Worm (Caenorhabditis elegans) whole organism, L2 larva: Measurements from ENCODE around the gene W06H8.6.
A peak's percentile ranks its signal among the peaks of the same experiment; 100 is the strongest.

Experiments used
- C34F6.9 ChIP-seq: fragments of 150-350 bp; optimal IDR thresholded peaks from 2 replicates; lab custom pipeline; 2014; ENCODE audit warnings: missing biosample characterization, missing genetic modification characterization
- F13H6.1 ChIP-seq: sonication (generic microtip); optimal IDR thresholded peaks from 2 replicates; lab custom pipeline; 2016; ENCODE audit warnings: missing genetic modification characterization, missing compliant biosample characterization
- R02D3.7 ChIP-seq: fragments of 150-350 bp; optimal IDR thresholded peaks from 2 replicates; lab custom pipeline; 2014; ENCODE audit warnings: missing biosample characterization, missing genetic modification characterization
- Y55F3AM.14 ChIP-seq: fragments of 200-800 bp; sonication (Bioruptor generic); optimal IDR thresholded peaks from 2 replicates; lab custom pipeline; 2018; ENCODE audit warnings: mild to moderate bottlenecking, missing genetic modification characterization, missing compliant biosample characterization
- ZK546.5 ChIP-seq: sonication (generic microtip); optimal IDR thresholded peaks from 2 replicates; lab custom pipeline; 2017; ENCODE audit warnings: missing biosample characterization, missing genetic modification characterization
- alr-1 ChIP-seq: fragments of 150-350 bp; optimal IDR thresholded peaks from 2 replicates; lab custom pipeline; 2014; ENCODE audit warnings: missing biosample characterization, missing genetic modification characterization
- aly-2 ChIP-seq: fragments of 150-350 bp; optimal IDR thresholded peaks from 2 replicates; lab custom pipeline; 2014; ENCODE audit warnings: missing biosample characterization, missing genetic modification characterization
- ama-1 ChIP-seq: fragments of 150-350 bp; optimal IDR thresholded peaks from 2 replicates; lab custom pipeline; 2018; ENCODE audit warnings: inconsistent platforms
- blmp-1 ChIP-seq: sonication (generic microtip); optimal IDR thresholded peaks from 2 replicates; lab custom pipeline; 2017; ENCODE audit warnings: missing genetic modification characterization, mild to moderate bottlenecking, missing compliant biosample characterization, antibody characterized with exemption, moderate library complexity; ENCODE audit not compliant: insufficient read depth
- ceh-16 ChIP-seq: fragments of 150-350 bp; optimal IDR thresholded peaks from 2 replicates; lab custom pipeline; 2014; ENCODE audit warnings: missing biosample characterization, missing genetic modification characterization
- ceh-82 ChIP-seq: fragments of 150-350 bp; optimal IDR thresholded peaks from 2 replicates; lab custom pipeline; 2014; ENCODE audit warnings: missing biosample characterization, missing genetic modification characterization
- crh-2 ChIP-seq: sonication (generic microtip); optimal IDR thresholded peaks from 2 replicates; lab custom pipeline; 2017; ENCODE audit warnings: missing biosample characterization, missing genetic modification characterization
- dmd-4 ChIP-seq: sonication (generic microtip); optimal IDR thresholded peaks from 2 replicates; lab custom pipeline; 2017; ENCODE audit warnings: missing biosample characterization, missing genetic modification characterization
- egl-27 ChIP-seq: sonication (generic microtip); optimal IDR thresholded peaks from 3 replicates; lab custom pipeline; 2017; ENCODE audit warnings: missing biosample characterization, missing genetic modification reagents, missing genetic modification characterization
- elt-1 ChIP-seq: fragments of 150-350 bp; optimal IDR thresholded peaks from 2 replicates; lab custom pipeline; 2014; ENCODE audit warnings: missing biosample characterization, missing genetic modification characterization
- elt-3 ChIP-seq: sonication (generic microtip); optimal IDR thresholded peaks from 2 replicates; lab custom pipeline; 2017; ENCODE audit warnings: missing biosample characterization, missing genetic modification characterization
- fos-1 ChIP-seq: fragments of 150-350 bp; optimal IDR thresholded peaks from 2 replicates; lab custom pipeline; 2014; ENCODE audit warnings: missing biosample characterization, missing genetic modification characterization
- gmeb-1 ChIP-seq: fragments of 150-350 bp; optimal IDR thresholded peaks from 2 replicates; lab custom pipeline; 2014; ENCODE audit warnings: missing biosample characterization, missing genetic modification characterization
- lin-11 ChIP-seq: fragments of 150-350 bp; sonication (generic microtip); optimal IDR thresholded peaks from 2 replicates; lab custom pipeline; 2014; ENCODE audit warnings: missing biosample characterization, missing genetic modification characterization, inconsistent platforms, mixed read lengths
- lin-13 ChIP-seq: fragments of 150-350 bp; optimal IDR thresholded peaks from 2 replicates; lab custom pipeline; 2014; ENCODE audit warnings: missing biosample characterization, missing genetic modification reagents, missing genetic modification characterization
- lin-39 ChIP-seq: fragments of 150-350 bp; optimal IDR thresholded peaks from 2 replicates; lab custom pipeline; 2014; ENCODE audit warnings: missing biosample characterization, missing genetic modification reagents, missing genetic modification characterization
- lsy-2 ChIP-seq, 2 experiments: fragments of 150-350 bp in 1 of 2; sonication (generic microtip) in 1 of 2; optimal IDR thresholded peaks; 2 replicates each; lab custom pipeline; 2014 to 2017; ENCODE audit warnings: missing biosample characterization in 2 of 2, missing genetic modification characterization in 2 of 2
- mab-5 ChIP-seq: fragments of 150-350 bp; optimal IDR thresholded peaks from 2 replicates; lab custom pipeline; 2014; ENCODE audit warnings: missing biosample characterization, missing genetic modification characterization
- mbf-1 ChIP-seq: sonication (generic microtip); optimal IDR thresholded peaks from 2 replicates; lab custom pipeline; 2017; ENCODE audit warnings: missing biosample characterization, missing genetic modification characterization
- mdl-1 ChIP-seq, 2 experiments: fragments of 150-350 bp in 1 of 2; sonication (generic microtip) in 1 of 2; optimal IDR thresholded peaks; 2 replicates each; lab custom pipeline; 2017; ENCODE audit warnings: missing biosample characterization in 2 of 2, missing genetic modification characterization in 2 of 2
- nhr-10 ChIP-seq: sonication (generic microtip); optimal IDR thresholded peaks from 2 replicates; lab custom pipeline; 2017; ENCODE audit warnings: missing biosample characterization, missing genetic modification characterization
- nhr-11 ChIP-seq: fragments of 150-350 bp; optimal IDR thresholded peaks from 2 replicates; lab custom pipeline; 2014; ENCODE audit warnings: missing biosample characterization, missing genetic modification characterization
- nhr-12 ChIP-seq: fragments of 150-350 bp; optimal IDR thresholded peaks from 2 replicates; lab custom pipeline; 2014; ENCODE audit warnings: missing biosample characterization, missing genetic modification characterization
- nhr-129 ChIP-seq: fragments of 150-350 bp; optimal IDR thresholded peaks from 2 replicates; lab custom pipeline; 2014; ENCODE audit warnings: missing biosample characterization, missing genetic modification characterization
- nhr-21 ChIP-seq: fragments of 150-350 bp; optimal IDR thresholded peaks from 2 replicates; lab custom pipeline; 2014; ENCODE audit warnings: missing biosample characterization, missing genetic modification characterization
- nhr-23 ChIP-seq: fragments of 150-350 bp; optimal IDR thresholded peaks from 2 replicates; lab custom pipeline; 2014; ENCODE audit warnings: missing biosample characterization, missing genetic modification reagents, missing genetic modification characterization
- nhr-237 ChIP-seq: fragments of 150-350 bp; optimal IDR thresholded peaks from 2 replicates; lab custom pipeline; 2014; ENCODE audit warnings: missing biosample characterization, missing genetic modification characterization
- nhr-25 ChIP-seq: fragments of 150-350 bp; sonication (generic microtip); optimal IDR thresholded peaks from 3 replicates; lab custom pipeline; 2014; ENCODE audit warnings: missing biosample characterization, missing genetic modification characterization
- nhr-6 ChIP-seq: fragments of 150-350 bp; optimal IDR thresholded peaks from 2 replicates; lab custom pipeline; 2014; ENCODE audit warnings: missing biosample characterization, missing genetic modification characterization
- nhr-77 ChIP-seq: fragments of 150-350 bp; optimal IDR thresholded peaks from 2 replicates; lab custom pipeline; 2014; ENCODE audit warnings: missing biosample characterization, missing genetic modification characterization
- peb-1 ChIP-seq: fragments of 150-350 bp; optimal IDR thresholded peaks from 2 replicates; lab custom pipeline; 2014; ENCODE audit warnings: missing biosample characterization, missing genetic modification characterization
- sem-4 ChIP-seq: fragments of 150-350 bp; optimal IDR thresholded peaks from 2 replicates; lab custom pipeline; 2014; ENCODE audit warnings: missing biosample characterization, missing genetic modification reagents, missing genetic modification characterization
- skn-1 ChIP-seq: sonication (generic microtip); optimal IDR thresholded peaks from 2 replicates; lab custom pipeline; 2017; ENCODE audit warnings: missing biosample characterization, missing genetic modification characterization
- sma-3 ChIP-seq: sonication (generic microtip); optimal IDR thresholded peaks from 2 replicates; lab custom pipeline; 2016; ENCODE audit warnings: missing genetic modification reagents, missing genetic modification characterization, missing compliant biosample characterization
- sma-9 ChIP-seq, 2 experiments: fragments of 150-350 bp in 1 of 2; sonication (generic microtip) in 1 of 2; optimal IDR thresholded peaks; 2 replicates each; lab custom pipeline; 2014 to 2016; ENCODE audit warnings: missing genetic modification characterization in 2 of 2, mild to moderate bottlenecking in 1 of 2, missing biosample characterization in 1 of 2, missing compliant biosample characterization in 1 of 2, missing genetic modification reagents in 1 of 2, moderate library complexity in 1 of 2
- snpc-4 ChIP-seq: fragments of 150-350 bp; optimal IDR thresholded peaks from 2 replicates; lab custom pipeline; 2014; ENCODE audit warnings: missing biosample characterization, missing genetic modification characterization
- unc-39 ChIP-seq: fragments of 150-350 bp; optimal IDR thresholded peaks from 2 replicates; lab custom pipeline; 2014; ENCODE audit warnings: missing biosample characterization, missing genetic modification characterization
- unc-55 ChIP-seq: fragments of 150-350 bp; sonication (generic microtip); optimal IDR thresholded peaks from 3 replicates; lab custom pipeline; 2014; ENCODE audit warnings: missing biosample characterization, missing genetic modification reagents, missing genetic modification characterization
- unc-62 ChIP-seq: fragments of 150-350 bp; optimal IDR thresholded peaks from 2 replicates; lab custom pipeline; 2014; ENCODE audit warnings: missing biosample characterization, missing genetic modification reagents, missing genetic modification characterization
- zag-1 ChIP-seq: fragments of 150-350 bp; optimal IDR thresholded peaks from 2 replicates; lab custom pipeline; 2014; ENCODE audit warnings: missing biosample characterization, missing genetic modification characterization
- ztf-1 ChIP-seq: fragments of 200-800 bp; sonication (Bioruptor generic); conservative IDR thresholded peaks from 2 replicates; pipeline ENCODE4 v1.3.6; 2022; ENCODE audit warnings: missing genetic modification characterization, missing compliant biosample characterization
- ztf-11 ChIP-seq: sonication (generic microtip); optimal IDR thresholded peaks from 2 replicates; lab custom pipeline; 2017; ENCODE audit warnings: missing biosample characterization, missing genetic modification characterization
- ztf-4 ChIP-seq: fragments of 150-350 bp; optimal IDR thresholded peaks from 2 replicates; lab custom pipeline; 2014; ENCODE audit warnings: missing biosample characterization, missing genetic modification characterization

Gene W06H8.6

ce11 chrV:6267237-6267812, 40.5 kb upstream of the W06H8.6 start, which contains the start of gene mrck-1:
TSS of gene mrck-1 (minus strand) at chrV:6267287.
- TF ChIP-seq zag-1 (tag; lab: Kevin White, UChicago), result peak; percentile 97
- TF ChIP-seq alr-1 (tag; lab: Kevin White, UChicago), result no peak
- TF ChIP-seq unc-39 (tag; lab: Kevin White, UChicago), result no peak
- TF ChIP-seq nhr-23 (tag; lab: Kevin White, UChicago), result no peak
- TF ChIP-seq mdl-1 (tag; optimal IDR thresholded peaks at IDR 0.05; lab: Kevin White, UChicago), result peak in 1 of 2 experiments; percentile 79
- peak; percentile 98 for TF ChIP-seq C34F6.9 (tag; lab: Kevin White, UChicago)
- peak; percentile 77 for TF ChIP-seq ceh-82 (tag; lab: Kevin White, UChicago)
- TF ChIP-seq blmp-1 (tag; lab: Kevin White, UChicago), result peak; percentile 54
- peak; percentile 92 for TF ChIP-seq sma-3 (GFP tag; lab: Kevin White, UChicago)
- peak; percentile 85 for TF ChIP-seq gmeb-1 (tag; lab: Kevin White, UChicago)
- TF ChIP-seq nhr-129 (tag; lab: Kevin White, UChicago), result peak; percentile 96
- no peak for TF ChIP-seq ztf-1
- TF ChIP-seq unc-62 (GFP tag; lab: Kevin White, UChicago), result peak; percentile 75
- no peak for TF ChIP-seq mbf-1 (tag; lab: Kevin White, UChicago)
- peak; percentile 97 for TF ChIP-seq F13H6.1
- TF ChIP-seq ztf-4, result no peak
- peak; percentile 92 for TF ChIP-seq mab-5
- TF ChIP-seq lin-11, result peak; percentile 76
- TF ChIP-seq nhr-237 (tag; lab: Kevin White, UChicago), result no peak
- TF ChIP-seq nhr-21 (tag; lab: Kevin White, UChicago), result peak; percentile 86
- peak; percentile 86 for TF ChIP-seq fos-1 (tag; lab: Kevin White, UChicago)
- TF ChIP-seq ama-1 (lab: Kevin White, UChicago), result peak; percentile 47
- peak; percentile 61 for TF ChIP-seq lin-39 (tag; lab: Kevin White, UChicago)
- TF ChIP-seq snpc-4 (tag; lab: Kevin White, UChicago), result no peak
- TF ChIP-seq dmd-4 (tag; lab: Kevin White, UChicago), result no peak
- no peak for TF ChIP-seq nhr-12 (tag; lab: Kevin White, UChicago)
- TF ChIP-seq elt-3 (tag; lab: Kevin White, UChicago), result no peak
- TF ChIP-seq R02D3.7 (tag; lab: Kevin White, UChicago), result peak; percentile 43
- TF ChIP-seq crh-2 (tag; lab: Kevin White, UChicago), result peak; percentile 94
- no peak for TF ChIP-seq aly-2
- TF ChIP-seq Y55F3AM.14 (GFP tag; lab: Kevin White, UChicago), result peak; percentile 81
- peak; percentile 48 for TF ChIP-seq skn-1 (tag; lab: Kevin White, UChicago)
- peak; percentile 98 for TF ChIP-seq sem-4 (tag; lab: Kevin White, UChicago)
- no peak for TF ChIP-seq nhr-11 (tag; lab: Kevin White, UChicago)
- no peak for TF ChIP-seq ZK546.5
- TF ChIP-seq nhr-10, result peak; percentile 44
- peak; percentile 87 to 94 for TF ChIP-seq lsy-2 (tag; optimal IDR thresholded peaks at IDR 0.05; lab: Kevin White, UChicago)
- no peak for TF ChIP-seq nhr-77 (tag; lab: Kevin White, UChicago)
- peak; percentile 98 for TF ChIP-seq sma-9 (GFP tag; optimal IDR thresholded peaks at IDR 0.05; lab: Kevin White, UChicago)
- TF ChIP-seq sma-9 (tag; optimal IDR thresholded peaks at IDR 0.05; lab: Kevin White, UChicago), result no peak
- TF ChIP-seq elt-1 (tag; lab: Kevin White, UChicago), result no peak
- TF ChIP-seq unc-55 (GFP tag; lab: Kevin White, UChicago), result peak; percentile 86
- TF ChIP-seq nhr-6, result peak; percentile 83
- TF ChIP-seq lin-13 (GFP tag; lab: Kevin White, UChicago), result peak; percentile 91
- TF ChIP-seq peb-1 (tag; lab: Kevin White, UChicago), result no peak
- TF ChIP-seq ztf-11, result no peak
- peak; percentile 81 for TF ChIP-seq ceh-16 (tag; lab: Kevin White, UChicago)
- peak; percentile 87 for TF ChIP-seq egl-27 (tag; lab: Kevin White, UChicago)
- peak; percentile 93 for TF ChIP-seq nhr-25 (tag; lab: Kevin White, UChicago)
